Worm (Caenorhabditis elegans): ENCODE measurements around the gene Y37D8A.29.
A peak's percentile ranks its signal among the peaks of the same experiment; 100 is the strongest.

Gene Y37D8A.29

DNA sequence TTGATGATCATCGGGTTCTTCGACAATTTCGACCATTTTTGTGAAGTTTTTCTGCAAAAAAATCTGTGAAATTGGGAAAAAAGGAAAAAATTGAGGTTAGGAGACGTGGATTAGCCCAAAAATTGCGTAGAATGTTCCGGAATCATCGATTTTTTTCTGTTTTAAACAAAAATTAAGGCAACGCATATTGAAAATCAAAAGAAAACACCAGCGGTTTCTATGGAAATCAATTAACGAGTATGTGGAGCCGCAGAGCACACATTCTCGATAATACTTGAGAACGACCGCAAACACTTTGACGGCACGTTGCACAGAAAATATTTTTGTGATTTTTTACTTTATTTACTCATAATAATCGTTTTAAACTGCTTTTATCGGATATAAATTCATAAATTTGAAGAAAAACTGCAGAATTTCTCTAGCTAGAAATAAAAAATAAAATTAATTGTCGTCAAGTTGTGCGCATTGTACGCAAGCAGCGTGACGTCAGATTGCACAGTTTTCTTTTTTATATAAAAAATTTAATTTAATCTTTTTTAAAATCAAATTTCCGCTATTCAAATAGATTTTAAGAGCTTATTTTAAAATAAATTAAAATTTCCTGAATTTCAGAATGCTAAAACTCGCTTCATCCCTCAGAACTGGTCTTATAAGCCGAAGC is 34.6 kb upstream of the Y37D8A.29 start, which contains the start of the genes npp-25 and mrps-10:
Gene npp-25, minus strand, starts transcription at position 51 of the 661 bp plus-strand sequence.
Gene mrps-10, plus strand, starts transcription at position 611 of the 661 bp plus-strand sequence.
- peak; percentile 51 for TF ChIP-seq rbr-2 (tag; optimal IDR thresholded peaks at IDR 0.05)
- no peak for TF ChIP-seq Y75B8A.6 (GFP tag; IDR thresholded peaks at IDR 0.05)
- peak; percentile 51 for TF ChIP-seq fkh-10 (GFP tag; optimal IDR thresholded peaks at IDR 0.05)
- TF ChIP-seq lsy-2 (tag; optimal IDR thresholded peaks at IDR 0.05) = peak in 1 of 2 experiments; percentile 74
- peak in 1 of 2 experiments; percentile 2 for TF ChIP-seq hif-1 (tag; optimal IDR thresholded peaks at IDR 0.05)
- TF ChIP-seq dve-1 (tag; optimal IDR thresholded peaks at IDR 0.05; ENCODE audit: insufficient read depth) = peak; percentile 2
- TF ChIP-seq daf-16 (GFP tag; optimal IDR thresholded peaks at IDR 0.05) = no peak
- TF ChIP-seq daf-16 (tag; optimal IDR thresholded peaks at IDR 0.05) = peak; percentile 16
- TF ChIP-seq mes-2 (tag; optimal IDR thresholded peaks at IDR 0.05; ENCODE audit: poor library complexity, severe bottlenecking) = peak; percentile 19
- TF ChIP-seq hlh-30 (tag; optimal IDR thresholded peaks at IDR 0.05; ENCODE audit: insufficient read depth) = peak; percentile 5
- TF ChIP-seq aha-1 (tag) = peak; percentile 29
- no peak for TF ChIP-seq dmd-8 (GFP tag; IDR thresholded peaks at IDR 0.05)
- no peak for TF ChIP-seq unc-130 (GFP tag; optimal IDR thresholded peaks at IDR 0.05)
- TF ChIP-seq lin-38 (GFP tag; IDR thresholded peaks at IDR 0.05) = peak; percentile 36
- peak; percentile 37 for TF ChIP-seq dpl-1 (GFP tag; optimal IDR thresholded peaks at IDR 0.05)
- no peak for TF ChIP-seq nhr-6 (tag; optimal IDR thresholded peaks at IDR 0.05)

- TF ChIP-seq snpc-4 (tag; optimal IDR thresholded peaks at IDR 0.05) (no peak), nhr-102 (tag; optimal IDR thresholded peaks at IDR 0.05) (no peak), fkh-10 (GFP tag; optimal IDR thresholded peaks at IDR 0.05) (no peak), dve-1 (tag; optimal IDR thresholded peaks at IDR 0.05; ENCODE audit: insufficient read depth) (no peak), snpc-1.2 (GFP tag; IDR thresholded peaks at IDR 0.05) (no peak), daf-16 (GFP tag; optimal IDR thresholded peaks at IDR 0.05) (no peak), daf-16 (tag; optimal IDR thresholded peaks at IDR 0.05) (no peak), duxl-1 (tag; optimal IDR thresholded peaks at IDR 0.05; ENCODE audit: poor library complexity) (no peak), lin-15B (tag; optimal IDR thresholded peaks at IDR 0.05) (no peak)
These were observed 29.3 kb upstream of the Y37D8A.29 start for ce11 chrIII:12920810-12921209.

ce11 chrIII:12919882-12920281 is 28.4 kb upstream of the Y37D8A.29 start:
- TF ChIP-seq lsy-2 (tag; optimal IDR thresholded peaks at IDR 0.05) = peak in 1 of 2 experiments; percentile 43
- peak; percentile 53; the same call in 1 of the 2 replicates for TF ChIP-seq T26A8.4 (GFP tag; IDR thresholded peaks at IDR 0.05)
- TF ChIP-seq jun-1 (tag; optimal IDR thresholded peaks at IDR 0.05) = peak; percentile 23
- TF ChIP-seq lin-13 (GFP tag; optimal IDR thresholded peaks at IDR 0.05) = no peak
- TF ChIP-seq zip-2 (tag; optimal IDR thresholded peaks at IDR 0.05) = no peak
- no peak for TF ChIP-seq zfp-2 (tag; optimal IDR thresholded peaks at IDR 0.05)
- TF ChIP-seq dmd-6 (GFP tag; IDR thresholded peaks at IDR 0.05) = peak; percentile 30; the same call in 1 of the 2 replicates
- no peak for TF ChIP-seq sdz-12 (GFP tag; optimal IDR thresholded peaks at IDR 0.05)
- TF ChIP-seq saeg-2 (GFP tag; IDR thresholded peaks at IDR 0.05) = no peak
- TF ChIP-seq F44E2.7 (GFP tag; IDR thresholded peaks at IDR 0.05) = no peak
- no peak for TF ChIP-seq ces-1 (GFP tag; optimal IDR thresholded peaks at IDR 0.05)
- no peak for TF ChIP-seq nhr-237 (tag; optimal IDR thresholded peaks at IDR 0.05)
- no peak for TF ChIP-seq nhr-25 (tag; optimal IDR thresholded peaks at IDR 0.05; ENCODE audit: borderline replicate concordance, insufficient read depth)
- no peak for TF ChIP-seq cey-2 (tag; optimal IDR thresholded peaks at IDR 0.05; ENCODE audit: borderline replicate concordance, insufficient read depth)
- no peak for TF ChIP-seq spr-1 (tag; optimal IDR thresholded peaks at IDR 0.05)
- peak; percentile 68 for TF ChIP-seq hlh-11 (tag; optimal IDR thresholded peaks at IDR 0.05)
- TF ChIP-seq pha-4 (GFP tag; IDR thresholded peaks at IDR 0.05) = no peak
- peak; percentile 75 for TF ChIP-seq pha-4 (tag; optimal IDR thresholded peaks at IDR 0.05)
- TF ChIP-seq dpl-1 (GFP tag; optimal IDR thresholded peaks at IDR 0.05) = peak; percentile 6
- no peak for TF ChIP-seq madf-9 (GFP tag; conservative IDR thresholded peaks at IDR 0.05)
- no peak for TF ChIP-seq ceh-82 (tag; optimal IDR thresholded peaks at IDR 0.05)
- no peak for TF ChIP-seq ztf-11 (tag; optimal IDR thresholded peaks at IDR 0.05)
- TF ChIP-seq dmd-8 (GFP tag; IDR thresholded peaks at IDR 0.05) = no peak
- no peak for TF ChIP-seq mxl-2 (GFP tag; conservative IDR thresholded peaks at IDR 0.05)
- no peak for TF ChIP-seq daf-16 (GFP tag; optimal IDR thresholded peaks at IDR 0.05)
- peak; percentile 82 for TF ChIP-seq daf-16 (tag; optimal IDR thresholded peaks at IDR 0.05)
- TF ChIP-seq lim-7 (GFP tag; IDR thresholded peaks at IDR 0.05) = no peak
- TF ChIP-seq nhr-28 (tag; optimal IDR thresholded peaks at IDR 0.05) = peak; percentile 38
- no peak for TF ChIP-seq lir-3 (tag; optimal IDR thresholded peaks at IDR 0.05)
- peak; percentile 79 for TF ChIP-seq dve-1 (tag; optimal IDR thresholded peaks at IDR 0.05; ENCODE audit: insufficient read depth)
- peak; percentile 52 for TF ChIP-seq hlh-30 (tag; optimal IDR thresholded peaks at IDR 0.05; ENCODE audit: insufficient read depth)
